Fruit fly (Drosophila melanogaster): ENCODE data around the gene CG34164.
A peak's percentile ranks its signal among the peaks of the same experiment; 100 is the strongest.

The CG34164 gene

DNA sequence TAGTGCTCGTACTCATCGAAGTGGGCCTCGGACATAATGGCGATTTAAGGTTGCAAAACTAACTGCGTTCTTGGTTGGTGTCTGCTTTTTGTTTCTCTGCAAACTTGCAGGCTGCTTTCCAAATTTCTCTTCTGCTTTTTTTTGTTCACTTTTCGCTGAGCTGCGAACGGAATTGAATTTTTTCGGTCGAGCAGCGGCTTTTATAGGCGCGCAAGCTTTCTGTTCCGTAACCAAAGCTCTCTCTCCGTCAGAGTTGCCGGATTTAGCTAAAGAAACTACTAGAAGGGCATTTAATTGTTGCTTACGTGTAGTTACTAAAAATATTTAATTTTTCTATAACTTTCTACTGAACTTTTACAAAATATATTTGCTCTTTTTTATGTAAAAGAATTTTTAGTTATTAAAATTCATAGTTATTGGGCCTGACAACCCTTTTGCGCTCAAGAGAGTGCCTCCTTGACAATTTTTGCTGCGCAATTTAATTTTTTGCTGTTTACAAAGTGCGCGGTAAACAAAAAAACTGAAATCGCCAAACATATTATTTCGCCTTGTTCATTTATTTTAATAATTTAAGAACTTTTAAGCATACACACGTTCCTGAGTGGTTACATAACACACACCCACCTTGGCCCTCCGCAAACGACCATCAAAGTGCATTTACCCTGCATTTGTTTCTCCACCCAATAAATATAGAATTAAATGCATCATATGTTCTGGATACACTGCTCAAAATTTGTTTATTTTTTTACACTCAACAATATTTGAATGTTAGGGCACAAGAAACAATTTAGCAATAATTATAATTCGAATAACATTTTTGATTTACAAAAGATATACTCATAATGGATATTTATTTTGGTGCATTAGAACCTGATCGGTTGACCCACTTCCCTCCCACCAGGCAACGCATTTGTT, 9.9 kb upstream of the CG34164 start, which contains the start of gene CG6770 (continued):
- TF ChIP-seq ro (GFP tag; IDR thresholded peaks at IDR 0.05): no peak
- peak; percentile 90 for TF ChIP-seq CG15269 (tag; optimal IDR thresholded peaks at IDR 0.05)
- no peak for TF ChIP-seq twi (tag; optimal IDR thresholded peaks at IDR 0.05)
- TF ChIP-seq CoRest (tag; optimal IDR thresholded peaks at IDR 0.05): peak; percentile 82
- peak; percentile 36 for TF ChIP-seq nerfin-1 (tag; optimal IDR thresholded peaks at IDR 0.05)
- no peak for TF ChIP-seq CG8089 (GFP tag; optimal IDR thresholded peaks at IDR 0.05)
- no peak for TF ChIP-seq CG16863 (GFP tag; optimal IDR thresholded peaks at IDR 0.05)
- peak; percentile 84 for TF ChIP-seq Ptx1 (GFP tag; IDR thresholded peaks at IDR 0.05)
- TF ChIP-seq CG6791 (GFP tag; IDR thresholded peaks at IDR 0.05; ENCODE audit: partially characterized antibody): no peak
- TF ChIP-seq nmo (GFP tag; optimal IDR thresholded peaks at IDR 0.05): peak; percentile 56
- TF ChIP-seq tll (GFP tag; optimal IDR thresholded peaks at IDR 0.05): no peak
- peak; percentile 57 for TF ChIP-seq CG1647 (GFP tag; optimal IDR thresholded peaks at IDR 0.05)
- peak; percentile 19 for TF ChIP-seq gro (GFP tag; optimal IDR thresholded peaks at IDR 0.05)
- TF ChIP-seq CG6689 (GFP tag; IDR thresholded peaks at IDR 0.05): peak; percentile 87
- peak; percentile 78 for TF ChIP-seq odd (GFP tag; optimal IDR thresholded peaks at IDR 0.05)
- TF ChIP-seq Camta (GFP tag; optimal IDR thresholded peaks at IDR 0.05): peak; percentile 0
- peak; percentile 88 for TF ChIP-seq grau (tag; optimal IDR thresholded peaks at IDR 0.05)
- TF ChIP-seq Oli (tag; optimal IDR thresholded peaks at IDR 0.05): peak; percentile 77
- TF ChIP-seq insv (GFP tag; optimal IDR thresholded peaks at IDR 0.05): peak in 1 of 2 experiments; percentile 51
- peak; percentile 61; the same call in 1 of the 2 replicates for TF ChIP-seq MBD-R2 (GFP tag; IDR thresholded peaks at IDR 0.05)
- TF ChIP-seq sd (tag; optimal IDR thresholded peaks at IDR 0.05): peak; percentile 73
- TF ChIP-seq CG3838 (GFP tag; optimal IDR thresholded peaks at IDR 0.05): peak; percentile 56
- TF ChIP-seq CG12219 (GFP tag; optimal IDR thresholded peaks at IDR 0.05): peak; percentile 58
- TF ChIP-seq Dad (GFP tag; optimal IDR thresholded peaks at IDR 0.05): peak; percentile 43
- TF ChIP-seq CG2199 (GFP tag; IDR thresholded peaks at IDR 0.05): no peak
- peak; percentile 29 for TF ChIP-seq CG4707 (GFP tag; optimal IDR thresholded peaks at IDR 0.05)
- TF ChIP-seq CG10959 (GFP tag; IDR thresholded peaks at IDR 0.05): no peak
- no peak for TF ChIP-seq jing (GFP tag; optimal IDR thresholded peaks at IDR 0.05)
- TF ChIP-seq CG10979 (tag; optimal IDR thresholded peaks at IDR 0.05): peak; percentile 64
- 0 out of 3 replicates have a peak, but pooled peaks have one; percentile 45 for TF ChIP-seq jigr1 (GFP tag; IDR thresholded peaks at IDR 0.05)
- 0 out of 3 replicates have a peak, but pooled peaks have one; percentile 51 for TF ChIP-seq Opbp (GFP tag; IDR thresholded peaks at IDR 0.05; ENCODE audit: partially characterized antibody)
- peak; percentile 66; the same call in 1 of the 2 replicates for TF ChIP-seq CG10321 (GFP tag; IDR thresholded peaks at IDR 0.05)
- TF ChIP-seq CG6854 (GFP tag; optimal IDR thresholded peaks at IDR 0.05): peak; percentile 74
- peak; percentile 38; the same call in 1 of the 2 replicates for TF ChIP-seq sim (GFP tag; IDR thresholded peaks at IDR 0.05)
- TF ChIP-seq CG18764 (GFP tag; optimal IDR thresholded peaks at IDR 0.05): peak; percentile 63
- peak; percentile 87 for TF ChIP-seq wdn (GFP tag; IDR thresholded peaks at IDR 0.05)
- TF ChIP-seq CG13296 (GFP tag; optimal IDR thresholded peaks at IDR 0.05): peak; percentile 93
- TF ChIP-seq HLHmδ (GFP tag; optimal IDR thresholded peaks at IDR 0.05): no peak
- peak; percentile 57; the same call in 1 of the 2 replicates for TF ChIP-seq CG4404 (GFP tag; IDR thresholded peaks at IDR 0.05)
- peak; percentile 94 for TF ChIP-seq Rfx (GFP tag; IDR thresholded peaks at IDR 0.05)
- TF ChIP-seq pnt (GFP tag; optimal IDR thresholded peaks at IDR 0.05): no peak
- peak; percentile 47 for TF ChIP-seq CG10431 (GFP tag; optimal IDR thresholded peaks at IDR 0.05)
- peak; percentile 71 for TF ChIP-seq dpn (GFP tag; optimal IDR thresholded peaks at IDR 0.05)
- no peak for TF ChIP-seq CG6254 (GFP tag; optimal IDR thresholded peaks at IDR 0.05)
- peak; percentile 86 for TF ChIP-seq CG11504 (tag; optimal IDR thresholded peaks at IDR 0.05)
- no peak for TF ChIP-seq CG3065 (GFP tag; optimal IDR thresholded peaks at IDR 0.05)
- TF ChIP-seq CG31365 (tag; optimal IDR thresholded peaks at IDR 0.05): peak; percentile 25
